Fruit fly (Drosophila melanogaster) whole organism, embryonic: Measurements from ENCODE around the gene tok.

Experiments
- Asciz ChIP-seq: fragments of 200-800 bp; sonication (Bioruptor generic); optimal IDR thresholded peaks from 2 replicates; lab custom pipeline; 2017; ENCODE audit warnings: missing biosample characterization, mild to moderate bottlenecking, missing genetic modification characterization, missing genetic modification reagents
- Atf6 ChIP-seq: fragments of 200-800 bp; sonication (Bioruptor generic); IDR thresholded peaks from 2 replicates; pipeline ENCODE4 v1.3.6; 2022; ENCODE audit warnings: missing biosample characterization, missing genetic modification characterization
- CG10979 ChIP-seq: fragments of 200-800 bp; sonication (Bioruptor generic); optimal IDR thresholded peaks from 2 replicates; lab custom pipeline; 2018; ENCODE audit warnings: missing biosample characterization, mild to moderate bottlenecking, missing genetic modification characterization, moderate library complexity
- CG11504 ChIP-seq: fragments of 200-800 bp; sonication (Bioruptor generic); optimal IDR thresholded peaks from 3 replicates; lab custom pipeline; 2019; ENCODE audit warnings: missing biosample characterization, mild to moderate bottlenecking, missing genetic modification characterization, moderate library complexity
- CG11695 ChIP-seq: fragments of 200-800 bp; sonication (Bioruptor generic); IDR thresholded peaks from 3 replicates; pipeline ENCODE4 v1.3.6; 2022; ENCODE audit warnings: missing biosample characterization, missing genetic modification characterization
- CG15073 ChIP-seq: fragments of 200-800 bp; sonication (Bioruptor generic); optimal IDR thresholded peaks from 2 replicates; lab custom pipeline; 2016; ENCODE audit warnings: missing biosample characterization, missing genetic modification characterization
- CG17361 ChIP-seq: fragments of 200-800 bp; sonication (Bioruptor generic); IDR thresholded peaks from 3 replicates; pipeline ENCODE4 v1.3.6; 2022; ENCODE audit warnings: missing biosample characterization, missing genetic modification characterization
- CG17912 ChIP-seq: fragments of 200-800 bp; sonication (Bioruptor generic); optimal IDR thresholded peaks from 2 replicates; lab custom pipeline; 2018; ENCODE audit warnings: missing biosample characterization, mild to moderate bottlenecking, missing genetic modification characterization
- CG18599 ChIP-seq: fragments of 200-800 bp; sonication (Bioruptor generic); optimal IDR thresholded peaks from 3 replicates; lab custom pipeline; 2017; ENCODE audit warnings: missing biosample characterization, missing genetic modification characterization, mild to moderate bottlenecking, moderate library complexity, missing genetic modification reagents
- CG3995 ChIP-seq: fragments of 200-800 bp; sonication (Bioruptor generic); optimal IDR thresholded peaks from 3 replicates; lab custom pipeline; 2016; ENCODE audit warnings: missing biosample characterization, missing genetic modification characterization
- CG4730 ChIP-seq: fragments of 200-800 bp; sonication (Bioruptor generic); IDR thresholded peaks from 2 replicates; pipeline ENCODE4 v1.3.6; 2022; ENCODE audit warnings: missing biosample characterization, missing genetic modification characterization
- CG5245 ChIP-seq: fragments of 200-800 bp; sonication (Bioruptor generic); optimal IDR thresholded peaks from 3 replicates; lab custom pipeline; 2016; ENCODE audit warnings: missing biosample characterization, missing genetic modification characterization
- CG6254 ChIP-seq: fragments of 200-800 bp; sonication (Bioruptor generic); optimal IDR thresholded peaks from 3 replicates; lab custom pipeline; 2017; ENCODE audit warnings: mild to moderate bottlenecking, missing biosample characterization, missing genetic modification reagents, missing genetic modification characterization
- CG6854 ChIP-seq: fragments of 200-800 bp; sonication (Bioruptor generic); optimal IDR thresholded peaks from 3 replicates; lab custom pipeline; 2017; ENCODE audit warnings: missing biosample characterization, mild to moderate bottlenecking, missing genetic modification characterization
- CG8089 ChIP-seq: fragments of 200-800 bp; sonication (Bioruptor generic); optimal IDR thresholded peaks from 3 replicates; lab custom pipeline; 2016; ENCODE audit warnings: missing biosample characterization, missing genetic modification characterization
- CG8765 ChIP-seq: fragments of 200-800 bp; sonication (Bioruptor generic); IDR thresholded peaks from 2 replicates; pipeline ENCODE4 v1.3.6; 2022; ENCODE audit warnings: missing biosample characterization, missing genetic modification characterization
- CG9215 ChIP-seq: fragments of 200-800 bp; sonication (Bioruptor generic); IDR thresholded peaks from 2 replicates; pipeline ENCODE4 v1.3.6; 2022; ENCODE audit warnings: missing biosample characterization, missing genetic modification characterization
- Dbx ChIP-seq: fragments of 200-800 bp; sonication (Bioruptor generic); IDR thresholded peaks from 3 replicates; pipeline ENCODE4 v1.3.6; 2022; ENCODE audit warnings: missing biosample characterization, missing genetic modification characterization
- HHEX ChIP-seq: fragments of 200-800 bp; sonication (Bioruptor generic); optimal IDR thresholded peaks from 3 replicates; lab custom pipeline; 2017; ENCODE audit warnings: missing biosample characterization, mild to moderate bottlenecking, missing genetic modification characterization, missing genetic modification reagents
- HLH3B ChIP-seq: fragments of 200-800 bp; sonication (Bioruptor generic); IDR thresholded peaks from 2 replicates; pipeline ENCODE4 v1.3.6; 2022; ENCODE audit warnings: missing biosample characterization, missing genetic modification characterization
- Hmr ChIP-seq: fragments of 200-800 bp; sonication (Bioruptor generic); optimal IDR thresholded peaks from 3 replicates; lab custom pipeline; 2017; ENCODE audit warnings: mild to moderate bottlenecking, missing biosample characterization, missing genetic modification reagents, missing genetic modification characterization
- Hr3 ChIP-seq: fragments of 200-800 bp; sonication (Bioruptor generic); optimal IDR thresholded peaks from 3 replicates; lab custom pipeline; 2016; ENCODE audit warnings: missing biosample characterization, missing genetic modification characterization
- MBD-R2 ChIP-seq: fragments of 200-800 bp; sonication (Bioruptor generic); IDR thresholded peaks from 2 replicates; pipeline ENCODE4 v1.3.6; 2022; ENCODE audit warnings: missing biosample characterization, missing genetic modification characterization
- NC2β ChIP-seq: fragments of 200-800 bp; sonication (Bioruptor generic); optimal IDR thresholded peaks from 2 replicates; lab custom pipeline; 2016; ENCODE audit warnings: missing biosample characterization, missing genetic modification characterization
- NK7.1 ChIP-seq: fragments of 200-800 bp; sonication (Bioruptor generic); optimal IDR thresholded peaks from 3 replicates; lab custom pipeline; 2016; ENCODE audit warnings: missing biosample characterization, missing genetic modification characterization
- NfI ChIP-seq: fragments of 200-800 bp; sonication (Bioruptor generic); optimal IDR thresholded peaks from 3 replicates; lab custom pipeline; 2018; ENCODE audit warnings: missing biosample characterization, mild to moderate bottlenecking, missing genetic modification characterization, moderate library complexity
- Pdp1 ChIP-seq, 2 experiments: fragments of 200-800 bp; sonication (Bioruptor generic); optimal IDR thresholded peaks; 3 replicates each; lab custom pipeline; 2016; ENCODE audit warnings: missing biosample characterization in 2 of 2, missing genetic modification characterization in 2 of 2, mild to moderate bottlenecking in 1 of 2, moderate library complexity in 1 of 2
- Poxn ChIP-seq: fragments of 200-800 bp; sonication (Bioruptor generic); IDR thresholded peaks from 2 replicates; pipeline ENCODE4 v1.3.6; 2022; ENCODE audit warnings: missing biosample characterization, missing genetic modification characterization
- Stat92E ChIP-seq, 3 experiments: fragments of >200 bp in 2 of 3; fragments of 200-800 bp in 1 of 3; sonication (Bioruptor generic) in 1 of 3; optimal IDR thresholded peaks; 2 replicates each; lab custom pipeline; 2017 to 2019; ENCODE audit warnings: missing biosample characterization in 3 of 3, missing genetic modification characterization in 3 of 3, mild to moderate bottlenecking in 1 of 3, moderate library complexity in 1 of 3
- TFAM ChIP-seq: fragments of 200-800 bp; sonication (Bioruptor generic); optimal IDR thresholded peaks from 2 replicates; lab custom pipeline; 2017; ENCODE audit warnings: missing biosample characterization, missing genetic modification characterization, inconsistent platforms
- ac ChIP-seq: fragments of 200-800 bp; sonication (Bioruptor generic); optimal IDR thresholded peaks from 3 replicates; lab custom pipeline; 2017; ENCODE audit warnings: missing biosample characterization, mild to moderate bottlenecking, missing genetic modification characterization
- cas ChIP-seq: fragments of 200-800 bp; sonication (Bioruptor generic); IDR thresholded peaks from 2 replicates; pipeline ENCODE4 v1.3.6; 2022; ENCODE audit warnings: missing biosample characterization, missing genetic modification characterization
- chinmo ChIP-seq: fragments of 200-800 bp; sonication (Bioruptor generic); IDR thresholded peaks from 4 replicates; pipeline ENCODE4 v1.3.6; 2022; ENCODE audit warnings: missing biosample characterization, missing genetic modification characterization; ENCODE audit not compliant: partially characterized antibody
- chn ChIP-seq: fragments of 200-800 bp; sonication (Bioruptor generic); optimal IDR thresholded peaks from 2 replicates; lab custom pipeline; 2016; ENCODE audit warnings: missing biosample characterization, missing genetic modification characterization
- da ChIP-seq: fragments of 200-800 bp; sonication (Bioruptor generic); optimal IDR thresholded peaks from 2 replicates; lab custom pipeline; 2016; ENCODE audit warnings: missing biosample characterization, missing genetic modification characterization
- ems ChIP-seq: fragments of 200-800 bp; sonication (Bioruptor generic); optimal IDR thresholded peaks from 3 replicates; lab custom pipeline; 2016; ENCODE audit warnings: missing biosample characterization, missing genetic modification characterization
- exex ChIP-seq: fragments of 200-800 bp; sonication (Bioruptor generic); optimal IDR thresholded peaks from 4 replicates; lab custom pipeline; 2018; ENCODE audit warnings: missing biosample characterization, mild to moderate bottlenecking, missing genetic modification characterization, moderate library complexity
- gro ChIP-seq: fragments of 200-800 bp; sonication (Bioruptor generic); optimal IDR thresholded peaks from 2 replicates; lab custom pipeline; 2016; ENCODE audit warnings: missing biosample characterization, missing genetic modification characterization
- rib ChIP-seq: fragments of 200-800 bp; sonication (Bioruptor generic); IDR thresholded peaks from 2 replicates; pipeline ENCODE4 v1.3.6; 2022; ENCODE audit warnings: missing biosample characterization, missing genetic modification characterization
- salm ChIP-seq: fragments of 200-800 bp; sonication (Bioruptor generic); optimal IDR thresholded peaks from 2 replicates; lab custom pipeline; 2018; ENCODE audit warnings: missing biosample characterization, mild to moderate bottlenecking, missing genetic modification characterization
- sens ChIP-seq: fragments of 200-800 bp; sonication (Bioruptor generic); peaks from one replicate; lab custom pipeline; 2016; ENCODE audit warnings: missing biosample characterization, missing genetic modification characterization
- stwl ChIP-seq: fragments of 200-800 bp; sonication (Bioruptor generic); optimal IDR thresholded peaks from 3 replicates; lab custom pipeline; 2018; ENCODE audit warnings: missing biosample characterization, mild to moderate bottlenecking, missing genetic modification characterization, moderate library complexity
- tgo ChIP-seq: fragments of 200-800 bp; sonication (Bioruptor generic); IDR thresholded peaks from 3 replicates; pipeline ENCODE4 v1.3.6; 2022; ENCODE audit warnings: missing biosample characterization, missing genetic modification characterization
- tll ChIP-seq, 2 experiments: fragments of 200-800 bp in 1 of 2; fragments of >200 bp in 1 of 2; sonication (Bioruptor generic) in 1 of 2; optimal IDR thresholded peaks; 2 replicates each; lab custom pipeline; 2017 to 2019; ENCODE audit warnings: missing biosample characterization in 2 of 2, missing genetic modification characterization in 2 of 2, mild to moderate bottlenecking in 1 of 2, moderate library complexity in 1 of 2
- tna ChIP-seq: fragments of 200-800 bp; sonication (Bioruptor generic); IDR thresholded peaks from 2 replicates; pipeline ENCODE4 v1.3.6; 2022; ENCODE audit warnings: missing biosample characterization, missing genetic modification characterization; ENCODE audit not compliant: partially characterized antibody
- trem ChIP-seq: fragments of 200-800 bp; optimal IDR thresholded peaks from 3 replicates; lab custom pipeline; 2019; ENCODE audit warnings: missing biosample characterization, mild to moderate bottlenecking, missing genetic modification characterization, moderate library complexity
- twi ChIP-seq: fragments of 200-800 bp; optimal IDR thresholded peaks from 2 replicates; lab custom pipeline; 2019; ENCODE audit warnings: missing biosample characterization, mild to moderate bottlenecking, missing genetic modification characterization, moderate library complexity
- vfl ChIP-seq: fragments of 200-800 bp; sonication (Bioruptor generic); optimal IDR thresholded peaks from 2 replicates; lab custom pipeline; 2016; ENCODE audit warnings: missing biosample characterization, missing genetic modification characterization
- vvl ChIP-seq: fragments of 200-800 bp; sonication (Bioruptor generic); IDR thresholded peaks from 2 replicates; pipeline ENCODE4 v1.3.6; 2022; ENCODE audit warnings: missing biosample characterization, missing genetic modification characterization
- wdn ChIP-seq: fragments of 200-800 bp; sonication (Bioruptor generic); IDR thresholded peaks from 2 replicates; pipeline ENCODE4 v1.3.6; 2022; ENCODE audit warnings: missing biosample characterization, missing genetic modification characterization
- z ChIP-seq: fragments of 200-800 bp; sonication (Bioruptor generic); IDR thresholded peaks from 3 replicates; pipeline ENCODE4 v1.3.6; 2022; ENCODE audit warnings: missing biosample characterization, missing genetic modification characterization

Gene tok

dm6 chr3R:24753561-24754027, 34.1 kb downstream of the tok start, which contains the start of gene asp (continued):
- TF ChIP-seq CG17912 (GFP tag; lab: Kevin White, UChicago) (no peak), gro (GFP tag; lab: Kevin White, UChicago) (no peak), CG8765 (GFP tag; lab: Robert Waterston, UW) (no peak), rib (no peak), CG15073 (GFP tag; lab: Kevin White, UChicago) (no peak), vfl (no peak), CG10979 (peak; percentile 36), CG6254 (no peak), NfI (GFP tag; lab: Kevin White, UChicago) (no peak), CG9215 (GFP tag; lab: Robert Waterston, UW) (no peak), MBD-R2 (GFP tag; lab: Robert Waterston, UW) (peak; percentile 25; the same call in 1 of the 2 replicates), vvl (GFP tag; lab: Robert Waterston, UW) (0 out of 2 replicates have a peak, but pooled peaks have one; percentile 13), NK7.1 (GFP tag; lab: Kevin White, UChicago) (no peak), CG17361 (GFP tag; lab: Robert Waterston, UW) (no peak), NC2β (GFP tag; lab: Kevin White, UChicago) (no peak), Dbx (GFP tag; lab: Robert Waterston, UW) (no peak), CG18599 (GFP tag; lab: Kevin White, UChicago) (no peak), CG3995 (GFP tag; lab: Kevin White, UChicago) (no peak), Hr3 (GFP tag; lab: Kevin White, UChicago) (peak; percentile 30), ac (no peak), wdn (GFP tag; lab: Robert Waterston, UW) (no peak), CG5245 (GFP tag; lab: Kevin White, UChicago) (no peak), TFAM (GFP tag; lab: Kevin White, UChicago) (no peak), trem (tag; lab: Kevin White, UChicago) (peak; percentile 81), da (GFP tag; lab: Kevin White, UChicago) (no peak), HLH3B (GFP tag; lab: Robert Waterston, UW) (no peak), salm (tag; lab: Kevin White, UChicago) (no peak), Stat92E (GFP tag; optimal IDR thresholded peaks at IDR 0.05; lab: Kevin White, UChicago) (no peak), exex (tag; lab: Kevin White, UChicago) (no peak), tgo (GFP tag; lab: Robert Waterston, UW) (peak; percentile 21; the same call in 1 of the 3 replicates), Poxn (GFP tag; lab: Robert Waterston, UW) (no peak), CG8089 (no peak), twi (no peak), Asciz (GFP tag; lab: Kevin White, UChicago) (no peak), ems (GFP tag; lab: Kevin White, UChicago) (peak; percentile 24), stwl (tag; lab: Kevin White, UChicago) (no peak), Pdp1 (GFP tag; optimal IDR thresholded peaks at IDR 0.05; lab: Kevin White, UChicago) (no peak), CG4730 (no peak), CG11695 (GFP tag; lab: Robert Waterston, UW) (no peak), CG11504 (tag; lab: Kevin White, UChicago) (no peak), z (GFP tag; lab: Robert Waterston, UW) (no peak), Atf6 (GFP tag; lab: Robert Waterston, UW) (no peak), sens (GFP tag; lab: Kevin White, UChicago) (peak; percentile 91), tna (GFP tag; lab: Robert Waterston, UW) (peak; percentile 77; the same call in 1 of the 2 replicates), chinmo (GFP tag; lab: Robert Waterston, UW) (peak; percentile 12; the same call in 1 of the 4 replicates), CG6854 (GFP tag; lab: Kevin White, UChicago) (no peak), tll (GFP tag; optimal IDR thresholded peaks at IDR 0.05; lab: Kevin White, UChicago) (no peak), Hmr (no peak), HHEX (no peak), chn (GFP tag; lab: Kevin White, UChicago) (no peak), cas (GFP tag; lab: Robert Waterston, UW) (no peak)
